Worm (Caenorhabditis elegans): ENCODE measurements around the gene D1044.4.

ce11 chrIII:5512502-5512901 lies 9.3 kb downstream of the D1044.4 start, which contains the start of gene pqn-25:
- no peak for TF ChIP-seq hmg-4 (GFP tag; optimal IDR thresholded peaks at IDR 0.05)
- TF ChIP-seq ama-1 (optimal IDR thresholded peaks at IDR 0.05) = no peak
- no peak for TF ChIP-seq tbx-37 (GFP tag; conservative IDR thresholded peaks at IDR 0.05)
- no peak for TF ChIP-seq F13C5.2 (tag; optimal IDR thresholded peaks at IDR 0.05)

Measured in whole organism, early embryonic.